Worm (Caenorhabditis elegans) whole organism, late embryonic: ENCODE measurements around the gene F28H7.8.

ENCODE experiments used
- C38D4.7 ChIP-seq: fragments of 200-800 bp; sonication (Bioruptor generic); optimal IDR thresholded peaks from 2 replicates; lab custom pipeline; 2018; ENCODE audit warnings: mild to moderate bottlenecking, missing genetic modification characterization, moderate library complexity, missing compliant biosample characterization
- ama-1 ChIP-seq: fragments of 150-350 bp; optimal IDR thresholded peaks from 2 replicates; lab custom pipeline; 2014
- ceh-14 ChIP-seq: sonication (generic microtip); optimal IDR thresholded peaks from 2 replicates; lab custom pipeline; 2016; ENCODE audit warnings: missing genotype, missing genetic modification characterization, missing compliant biosample characterization
- ceh-31 ChIP-seq: sonication (generic microtip); optimal IDR thresholded peaks from 2 replicates; lab custom pipeline; 2016; ENCODE audit warnings: missing genetic modification characterization, missing compliant biosample characterization
- ceh-6 ChIP-seq: fragments of 200-800 bp; sonication (Bioruptor generic); optimal IDR thresholded peaks from 2 replicates; lab custom pipeline; 2018; ENCODE audit warnings: mild to moderate bottlenecking, missing genetic modification characterization, missing compliant biosample characterization
- elt-2 ChIP-seq: sonication (generic microtip); optimal IDR thresholded peaks from 2 replicates; lab custom pipeline; 2016; ENCODE audit warnings: missing genetic modification reagents, missing genetic modification characterization, missing compliant biosample characterization
- ets-4 ChIP-seq: sonication (generic microtip); optimal IDR thresholded peaks from 2 replicates; lab custom pipeline; 2016; ENCODE audit warnings: missing genetic modification characterization, missing compliant biosample characterization
- sdc-2 ChIP-seq: sonication (generic microtip); optimal IDR thresholded peaks from 2 replicates; lab custom pipeline; 2016; ENCODE audit warnings: missing genotype, missing genetic modification characterization, missing compliant biosample characterization
- sox-4 ChIP-seq: sonication (generic microtip); optimal IDR thresholded peaks from 2 replicates; lab custom pipeline; 2017; ENCODE audit warnings: mild to moderate bottlenecking, missing genetic modification characterization, inconsistent platforms, missing compliant biosample characterization
- unc-86 ChIP-seq: sonication (generic microtip); optimal IDR thresholded peaks from 2 replicates; lab custom pipeline; 2016; ENCODE audit warnings: missing genetic modification characterization, missing compliant biosample characterization

- TF ChIP-seq ceh-6 (GFP tag; lab: Kevin White, UChicago) (no peak), ceh-14 (tag; lab: Kevin White, UChicago) (no peak), elt-2 (tag; lab: Kevin White, UChicago) (no peak), unc-86 (tag; lab: Kevin White, UChicago) (no peak), ama-1 (lab: Kevin White, UChicago) (no peak), ets-4 (tag; lab: Kevin White, UChicago) (no peak), ceh-31 (tag; lab: Kevin White, UChicago) (no peak), sox-4 (tag; lab: Kevin White, UChicago) (no peak), C38D4.7 (GFP tag; lab: Kevin White, UChicago) (no peak), sdc-2 (no peak)
Observed at ce11 chrV:10745034-10745433, 13.7 kb upstream of the F28H7.8 start, which contains the start of gene srj-21.
